Fruit fly (Drosophila melanogaster) whole organism, prepupa: ENCODE results near the gene Wbp2.

ENCODE experiments used
- Blimp-1 ChIP-seq: fragments of 200-800 bp; sonication (Bioruptor generic); optimal IDR thresholded peaks from 3 replicates; lab custom pipeline; 2017; ENCODE audit warnings: missing biosample characterization, missing genetic modification characterization, mild to moderate bottlenecking, moderate library complexity, missing genetic modification reagents
- CG11294 ChIP-seq: fragments of 200-800 bp; sonication (Bioruptor generic); IDR thresholded peaks from 2 replicates; pipeline ENCODE4 v1.3.6; 2022; ENCODE audit warnings: missing biosample characterization, missing genetic modification characterization
- CG11762 ChIP-seq: fragments of 200-800 bp; sonication (Bioruptor generic); optimal IDR thresholded peaks from 3 replicates; lab custom pipeline; 2016; ENCODE audit warnings: missing biosample characterization, missing genetic modification characterization; ENCODE audit not compliant: insufficient read depth
- CG15336 ChIP-seq: fragments of 200-800 bp; sonication (Bioruptor generic); IDR thresholded peaks from 2 replicates; pipeline ENCODE4 v1.3.6; 2022; ENCODE audit warnings: missing biosample characterization, missing genetic modification characterization
- CG16779 ChIP-seq: fragments of 200-800 bp; sonication (Bioruptor generic); optimal IDR thresholded peaks from 3 replicates; lab custom pipeline; 2017; ENCODE audit warnings: missing biosample characterization, mild to moderate bottlenecking, missing genetic modification characterization
- CG3032 ChIP-seq: fragments of 200-800 bp; optimal IDR thresholded peaks from 2 replicates; lab custom pipeline; 2019; ENCODE audit warnings: missing biosample characterization, mild to moderate bottlenecking, missing genetic modification characterization, moderate library complexity
- CG32006 ChIP-seq: fragments of 200-800 bp; sonication (Bioruptor generic); optimal IDR thresholded peaks from 3 replicates; lab custom pipeline; 2017; ENCODE audit warnings: missing biosample characterization, mild to moderate bottlenecking, missing genetic modification characterization
- CG4318 ChIP-seq: fragments of 200-800 bp; sonication (Bioruptor generic); optimal IDR thresholded peaks from 3 replicates; lab custom pipeline; 2017; ENCODE audit warnings: missing biosample characterization, mild to moderate bottlenecking, missing genetic modification characterization
- CG6163 ChIP-seq: fragments of 200-800 bp; sonication (Bioruptor generic); IDR thresholded peaks from 3 replicates; pipeline ENCODE4 v1.3.6; 2022; ENCODE audit warnings: missing biosample characterization, missing genetic modification characterization
- CG6854 ChIP-seq: fragments of 200-800 bp; sonication (Bioruptor generic); optimal IDR thresholded peaks from 2 replicates; lab custom pipeline; 2017; ENCODE audit warnings: missing biosample characterization, mild to moderate bottlenecking, missing genetic modification characterization
- CG7368 ChIP-seq: fragments of 200-800 bp; sonication (Bioruptor generic); optimal IDR thresholded peaks from 3 replicates; lab custom pipeline; 2016; ENCODE audit warnings: missing biosample characterization, missing genetic modification characterization
- CG8119 ChIP-seq: fragments of 200-800 bp; sonication (Bioruptor generic); IDR thresholded peaks from 3 replicates; pipeline ENCODE4 v1.3.6; 2022; ENCODE audit warnings: missing biosample characterization, missing genetic modification characterization
- CG8319 ChIP-seq: fragments of 200-800 bp; sonication (Bioruptor generic); optimal IDR thresholded peaks from 3 replicates; lab custom pipeline; 2016; ENCODE audit warnings: missing biosample characterization, missing genetic modification characterization
- CG9139 ChIP-seq: fragments of 200-800 bp; sonication (Bioruptor generic); optimal IDR thresholded peaks from 3 replicates; lab custom pipeline; 2017; ENCODE audit warnings: missing biosample characterization, mild to moderate bottlenecking, missing genetic modification characterization
- Eip75B ChIP-seq: fragments of 200-800 bp; sonication (Bioruptor generic); optimal IDR thresholded peaks from 3 replicates; lab custom pipeline; 2016; ENCODE audit warnings: missing biosample characterization, missing genetic modification characterization
- Eip78C ChIP-seq: fragments of 200-800 bp; sonication (Bioruptor generic); peaks from one replicate; lab custom pipeline; 2016; ENCODE audit warnings: missing biosample characterization, missing genetic modification characterization
- Ets21C ChIP-seq: fragments of 200-800 bp; sonication (Bioruptor generic); optimal IDR thresholded peaks from 3 replicates; lab custom pipeline; 2016; ENCODE audit warnings: missing biosample characterization, missing genetic modification characterization
- Ets96B ChIP-seq: fragments of 200-800 bp; optimal IDR thresholded peaks from 2 replicates; lab custom pipeline; 2019; ENCODE audit warnings: missing biosample characterization, mild to moderate bottlenecking, missing genetic modification characterization, moderate library complexity
- Hr38 ChIP-seq: sonication (Bioruptor generic); optimal IDR thresholded peaks from 2 replicates; lab custom pipeline; 2016; ENCODE audit warnings: missing biosample characterization, missing genetic modification characterization
- Hr39 ChIP-seq: fragments of 200-800 bp; sonication (Bioruptor generic); optimal IDR thresholded peaks from 2 replicates; lab custom pipeline; 2016; ENCODE audit warnings: missing biosample characterization, missing genetic modification characterization
- Hr4 ChIP-seq: fragments of 200-800 bp; sonication (Bioruptor generic); optimal IDR thresholded peaks from 3 replicates; lab custom pipeline; 2016; ENCODE audit warnings: missing biosample characterization, missing genetic modification characterization
- Met ChIP-seq: fragments of 200-800 bp; sonication (Bioruptor generic); optimal IDR thresholded peaks from 3 replicates; lab custom pipeline; 2016; ENCODE audit warnings: missing biosample characterization, missing genetic modification characterization
- Smox ChIP-seq: fragments of 200-800 bp; sonication (Bioruptor generic); optimal IDR thresholded peaks from 3 replicates; lab custom pipeline; 2016; ENCODE audit warnings: missing biosample characterization, missing genetic modification characterization
- achi ChIP-seq: fragments of 200-800 bp; sonication (Bioruptor generic); optimal IDR thresholded peaks from 3 replicates; lab custom pipeline; 2016; ENCODE audit warnings: missing biosample characterization, missing genetic modification characterization
- cyc ChIP-seq: fragments of 200-800 bp; sonication (Bioruptor generic); optimal IDR thresholded peaks from 3 replicates; lab custom pipeline; 2016; ENCODE audit warnings: missing biosample characterization, missing genetic modification characterization
- dac ChIP-seq: fragments of 200-800 bp; sonication (Bioruptor generic); optimal IDR thresholded peaks from 2 replicates; lab custom pipeline; 2017; ENCODE audit warnings: missing biosample characterization, mild to moderate bottlenecking, missing genetic modification characterization
- dsx ChIP-seq: fragments of 200-800 bp; optimal IDR thresholded peaks from 3 replicates; lab custom pipeline; 2019; ENCODE audit warnings: missing biosample characterization, mild to moderate bottlenecking, missing genetic modification characterization, moderate library complexity; ENCODE audit not compliant: poor library complexity, severe bottlenecking
- eg ChIP-seq: fragments of 200-800 bp; sonication (Bioruptor generic); IDR thresholded peaks from 3 replicates; pipeline ENCODE4 v1.3.6; 2022; ENCODE audit warnings: missing biosample characterization, missing genetic modification characterization
- esn ChIP-seq: fragments of 200-800 bp; sonication (Bioruptor generic); optimal IDR thresholded peaks from 2 replicates; lab custom pipeline; 2016; ENCODE audit warnings: missing biosample characterization, mild to moderate bottlenecking, missing genetic modification characterization, moderate library complexity
- fd59A ChIP-seq: fragments of 200-800 bp; sonication (Bioruptor generic); optimal IDR thresholded peaks from 2 replicates; lab custom pipeline; 2017; ENCODE audit warnings: missing biosample characterization, mild to moderate bottlenecking, missing genetic modification characterization, missing genetic modification reagents
- fd85E ChIP-seq: fragments of 200-800 bp; sonication (Bioruptor generic); optimal IDR thresholded peaks from 3 replicates; lab custom pipeline; 2016; ENCODE audit warnings: missing biosample characterization, missing genetic modification characterization
- fkh ChIP-seq: fragments of 200-800 bp; sonication (Bioruptor generic); optimal IDR thresholded peaks from 3 replicates; lab custom pipeline; 2017; ENCODE audit warnings: missing biosample characterization, mild to moderate bottlenecking, missing genetic modification characterization, moderate library complexity
- lz ChIP-seq: fragments of 200-800 bp; sonication (Bioruptor generic); optimal IDR thresholded peaks from 3 replicates; lab custom pipeline; 2016; ENCODE audit warnings: missing biosample characterization, missing genetic modification characterization
- pdm3 ChIP-seq: fragments of 200-800 bp; sonication (Bioruptor generic); optimal IDR thresholded peaks from 3 replicates; lab custom pipeline; 2016; ENCODE audit warnings: missing biosample characterization, missing genetic modification characterization
- salr ChIP-seq, 2 experiments: fragments of 200-800 bp; sonication (Bioruptor generic); optimal IDR thresholded peaks; 3 replicates each; lab custom pipeline; 2016 to 2018; ENCODE audit warnings: missing biosample characterization in 2 of 2, missing genetic modification characterization in 2 of 2, mild to moderate bottlenecking in 1 of 2
- spab ChIP-seq: fragments of 200-800 bp; sonication (Bioruptor generic); optimal IDR thresholded peaks from 2 replicates; lab custom pipeline; 2017; ENCODE audit warnings: missing biosample characterization, mild to moderate bottlenecking, missing genetic modification characterization, missing genetic modification reagents
- svp ChIP-seq: fragments of 200-800 bp; sonication (Bioruptor generic); peaks from one replicate; lab custom pipeline; 2016; ENCODE audit warnings: missing biosample characterization, missing genetic modification characterization
- vri ChIP-seq: fragments of 200-800 bp; sonication (Bioruptor generic); optimal IDR thresholded peaks from 3 replicates; lab custom pipeline; 2016; ENCODE audit warnings: missing biosample characterization, mild to moderate bottlenecking, missing genetic modification characterization

The Wbp2 gene

dm6 chr3L:12833864-12834525 is 16.0 kb upstream of the Wbp2 start:
- TF ChIP-seq achi (GFP tag; lab: Kevin White, UChicago) (no peak), salr (GFP tag; optimal IDR thresholded peaks at IDR 0.05; lab: Kevin White, UChicago) (peak in 1 of 2 experiments; percentile 9), svp (GFP tag; lab: Kevin White, UChicago) (peak; percentile 45), Eip78C (peak; percentile 25), fkh (peak; percentile 45), vri (GFP tag; lab: Kevin White, UChicago) (peak; percentile 73)

dm6 chr3L:12834526-12835213 is 15.3 kb upstream of the Wbp2 start:
- TF ChIP-seq CG4318 (GFP tag; lab: Kevin White, UChicago), result no peak
- peak; percentile 44 for TF ChIP-seq fkh
- TF ChIP-seq CG8319, result no peak
- no peak for TF ChIP-seq CG6854
- TF ChIP-seq Hr39 (GFP tag; lab: Kevin White, UChicago), result no peak
- no peak for TF ChIP-seq Met (GFP tag; lab: Kevin White, UChicago)
- TF ChIP-seq Eip78C, result peak; percentile 9
- 0 out of 3 replicates have a peak, but pooled peaks have one; percentile 16 for TF ChIP-seq CG6163
- peak; percentile 20; the same call in 1 of the 3 replicates for TF ChIP-seq CG8119 (GFP tag; lab: Robert Waterston, UW)
- TF ChIP-seq svp (GFP tag; lab: Kevin White, UChicago), result peak; percentile 82

DNA sequence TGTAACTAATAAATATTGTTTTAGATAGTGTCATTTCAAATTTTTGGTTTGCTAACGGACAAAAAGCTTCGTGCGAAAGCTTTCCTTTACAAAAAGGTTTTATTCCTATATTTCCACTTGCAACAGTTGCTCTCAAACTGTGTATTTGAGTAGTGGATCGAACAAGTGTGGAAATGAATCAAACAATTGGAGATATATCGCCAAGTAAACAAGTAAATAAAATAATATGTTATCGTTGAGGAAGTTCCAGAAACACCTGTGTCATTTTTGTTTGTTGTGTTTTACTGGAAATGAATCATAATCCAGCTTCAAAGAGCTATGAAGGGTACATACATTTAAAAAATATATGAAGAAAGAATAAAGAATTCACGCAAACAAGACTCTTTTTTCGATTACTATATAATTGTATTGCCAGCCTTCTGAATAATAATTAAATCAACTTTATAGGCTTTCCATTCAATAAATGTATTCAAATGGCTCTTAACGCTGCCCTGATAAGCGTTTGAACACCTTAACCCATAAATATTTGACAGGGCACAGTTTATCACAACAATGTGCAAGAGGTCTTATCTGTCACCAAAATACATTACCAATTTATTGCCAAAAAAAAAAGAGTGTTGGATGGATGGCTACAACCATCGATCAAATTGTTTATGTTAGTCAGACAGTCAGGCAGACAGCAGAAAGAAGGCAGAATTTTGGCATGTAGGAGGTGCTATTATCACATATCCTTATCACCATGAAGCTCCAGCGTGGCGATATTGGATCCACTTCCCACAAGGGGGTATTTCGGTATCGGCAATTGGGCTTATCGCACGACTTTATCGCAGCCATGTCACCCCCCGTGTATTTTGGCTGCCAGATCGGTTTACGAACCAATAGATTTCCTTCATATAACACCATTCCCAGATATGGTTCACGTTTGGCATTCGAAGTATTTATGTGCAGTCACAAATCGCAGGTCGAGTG is 14.2 kb upstream of the Wbp2 start:
- TF ChIP-seq esn (GFP tag; lab: Kevin White, UChicago) (peak; percentile 3), CG11762 (GFP tag; lab: Kevin White, UChicago) (no peak), vri (GFP tag; lab: Kevin White, UChicago) (peak; percentile 85), svp (GFP tag; lab: Kevin White, UChicago) (peak; percentile 57), CG7368 (GFP tag; lab: Kevin White, UChicago) (no peak), Eip78C (peak; percentile 62), fkh (peak; percentile 88)
- TF ChIP-seq, all 60 proteins: peak for 5

dm6 chr3L:12837196-12837720 is 12.7 kb upstream of the Wbp2 start:
- TF ChIP-seq Smox, result no peak
- TF ChIP-seq Eip78C, result peak; percentile 47
- no peak for TF ChIP-seq cyc
- no peak for TF ChIP-seq Hr4
- TF ChIP-seq Blimp-1 (GFP tag; lab: Kevin White, UChicago), result no peak
- peak; percentile 98 for TF ChIP-seq svp (GFP tag; lab: Kevin White, UChicago)
- no peak for TF ChIP-seq Hr39 (GFP tag; lab: Kevin White, UChicago)
- TF ChIP-seq pdm3 (GFP tag; lab: Kevin White, UChicago), result no peak
- TF ChIP-seq fd85E, result no peak
- TF ChIP-seq Met (GFP tag; lab: Kevin White, UChicago), result no peak
- TF ChIP-seq Eip75B (GFP tag; lab: Kevin White, UChicago), result peak; percentile 12
- no peak for TF ChIP-seq CG11294 (GFP tag; lab: Robert Waterston, UW)
- TF ChIP-seq vri (GFP tag; lab: Kevin White, UChicago), result peak; percentile 20
- no peak for TF ChIP-seq dsx (GFP tag; lab: Kevin White, UChicago)
- peak; percentile 4 for TF ChIP-seq CG32006 (GFP tag; lab: Kevin White, UChicago)
- TF ChIP-seq Ets96B (tag; lab: Kevin White, UChicago), result no peak

dm6 chr3L:12839882-12840281 is 10.1 kb upstream of the Wbp2 start:
- TF ChIP-seq eg (GFP tag; lab: Robert Waterston, UW), result no peak
- no peak for TF ChIP-seq CG16779
- TF ChIP-seq fd59A (GFP tag; lab: Kevin White, UChicago), result no peak
- no peak for TF ChIP-seq CG3032 (tag; lab: Kevin White, UChicago)
- TF ChIP-seq CG9139 (GFP tag; lab: Kevin White, UChicago), result no peak
- TF ChIP-seq spab (GFP tag; lab: Kevin White, UChicago), result no peak
- no peak for TF ChIP-seq Ets21C (GFP tag; lab: Kevin White, UChicago)
- TF ChIP-seq dac (GFP tag; lab: Kevin White, UChicago), result no peak
- TF ChIP-seq Eip75B (GFP tag; lab: Kevin White, UChicago), result no peak
- TF ChIP-seq lz (GFP tag; lab: Kevin White, UChicago), result no peak
- TF ChIP-seq Hr38 (GFP tag; lab: Kevin White, UChicago), result no peak
- no peak for TF ChIP-seq fd85E
- TF ChIP-seq pdm3 (GFP tag; lab: Kevin White, UChicago), result no peak
- no peak for TF ChIP-seq CG15336 (GFP tag; lab: Robert Waterston, UW)
- TF ChIP-seq CG8319, result no peak
- TF ChIP-seq svp (GFP tag; lab: Kevin White, UChicago), result no peak
